Fruit fly (Drosophila melanogaster) whole organism, embryonic: ENCODE data around the gene Ptth.

Experiments
- Bdp1 ChIP-seq: fragments of 200-800 bp; sonication (Bioruptor generic); optimal IDR thresholded peaks from 3 replicates; lab custom pipeline; 2016; ENCODE audit warnings: missing biosample characterization, missing genetic modification characterization
- CoRest ChIP-seq: fragments of 200-800 bp; sonication (Bioruptor generic); optimal IDR thresholded peaks from 3 replicates; lab custom pipeline; 2018; ENCODE audit warnings: missing biosample characterization, mild to moderate bottlenecking, missing genetic modification characterization, moderate library complexity
- ERR ChIP-seq: fragments of 200-800 bp; sonication (Bioruptor generic); optimal IDR thresholded peaks from 2 replicates; lab custom pipeline; 2016; ENCODE audit warnings: missing biosample characterization, missing genetic modification characterization
- Ets97D ChIP-seq: fragments of 200-800 bp; sonication (Bioruptor generic); optimal IDR thresholded peaks from 3 replicates; lab custom pipeline; 2016; ENCODE audit warnings: missing biosample characterization, missing genetic modification characterization
- Lim3 ChIP-seq: fragments of 200-800 bp; sonication (Bioruptor generic); IDR thresholded peaks from 2 replicates; pipeline ENCODE4 v1.3.6; 2022; ENCODE audit warnings: missing biosample characterization, missing genetic modification characterization
- schlank ChIP-seq: fragments of 200-800 bp; sonication (Bioruptor generic); optimal IDR thresholded peaks from 2 replicates; lab custom pipeline; 2018; ENCODE audit warnings: missing biosample characterization, mild to moderate bottlenecking, missing genetic modification characterization

- TF ChIP-seq Bdp1 (no peak), CoRest (no peak), schlank (tag; lab: Kevin White, UChicago) (no peak), Lim3 (GFP tag; lab: Robert Waterston, UW) (no peak), Ets97D (no peak), ERR (GFP tag; lab: Kevin White, UChicago) (no peak)
Measured at dm6 chr2L:526924-527307, 49.8 kb downstream of the Ptth start.
